Fruit fly (Drosophila melanogaster) whole organism, embryonic: ENCODE measurements around the gene CG1532.

Source experiments
- Abd-B ChIP-seq: fragments of 200-800 bp; sonication (Bioruptor generic); optimal IDR thresholded peaks from 2 replicates; lab custom pipeline; 2018; ENCODE audit warnings: missing biosample characterization, mild to moderate bottlenecking, missing genetic modification characterization, moderate library complexity
- Asciz ChIP-seq: fragments of 200-800 bp; sonication (Bioruptor generic); optimal IDR thresholded peaks from 2 replicates; lab custom pipeline; 2017; ENCODE audit warnings: missing biosample characterization, mild to moderate bottlenecking, missing genetic modification characterization, missing genetic modification reagents
- BEAF-32 ChIP-seq: fragments of 200-800 bp; sonication (Bioruptor generic); optimal IDR thresholded peaks from 3 replicates; lab custom pipeline; 2017; ENCODE audit warnings: missing biosample characterization, missing genetic modification characterization, mild to moderate bottlenecking, moderate library complexity, missing genetic modification reagents
- CG1024 ChIP-seq: fragments of 200-800 bp; sonication (Bioruptor generic); IDR thresholded peaks from 2 replicates; pipeline ENCODE4 v1.3.6; 2022; ENCODE audit warnings: missing biosample characterization, missing genetic modification characterization
- CG12299 ChIP-seq: fragments of 200-800 bp; sonication (Bioruptor generic); optimal IDR thresholded peaks from 2 replicates; lab custom pipeline; 2018; ENCODE audit warnings: missing biosample characterization, mild to moderate bottlenecking, missing genetic modification characterization
- CG17912 ChIP-seq: fragments of 200-800 bp; sonication (Bioruptor generic); optimal IDR thresholded peaks from 2 replicates; lab custom pipeline; 2018; ENCODE audit warnings: missing biosample characterization, mild to moderate bottlenecking, missing genetic modification characterization
- CG18599 ChIP-seq: fragments of 200-800 bp; sonication (Bioruptor generic); optimal IDR thresholded peaks from 3 replicates; lab custom pipeline; 2017; ENCODE audit warnings: missing biosample characterization, missing genetic modification characterization, mild to moderate bottlenecking, moderate library complexity, missing genetic modification reagents
- CG2129 ChIP-seq: fragments of 200-800 bp; sonication (Bioruptor generic); IDR thresholded peaks from 2 replicates; pipeline ENCODE4 v1.3.6; 2022; ENCODE audit warnings: missing biosample characterization, missing genetic modification characterization; ENCODE audit not compliant: partially characterized antibody
- CG30431 ChIP-seq: fragments of 200-800 bp; sonication (Bioruptor generic); optimal IDR thresholded peaks from 2 replicates; lab custom pipeline; 2017; ENCODE audit warnings: missing biosample characterization, missing genetic modification characterization
- CG6689 ChIP-seq: fragments of 200-800 bp; sonication (Bioruptor generic); IDR thresholded peaks from 2 replicates; pipeline ENCODE4 v1.3.6; 2022; ENCODE audit warnings: missing biosample characterization, missing genetic modification characterization
- CG6765 ChIP-seq: fragments of 200-800 bp; sonication (Bioruptor generic); optimal IDR thresholded peaks from 3 replicates; lab custom pipeline; 2017; ENCODE audit warnings: missing biosample characterization, mild to moderate bottlenecking, missing genetic modification characterization
- CG7271 ChIP-seq: fragments of 200-800 bp; sonication (Bioruptor generic); optimal IDR thresholded peaks from 2 replicates; lab custom pipeline; 2018; ENCODE audit warnings: missing biosample characterization, mild to moderate bottlenecking, missing genetic modification characterization, moderate library complexity
- CG7556 ChIP-seq: fragments of 200-800 bp; sonication (Bioruptor generic); optimal IDR thresholded peaks from 2 replicates; lab custom pipeline; 2017; ENCODE audit warnings: missing biosample characterization, mild to moderate bottlenecking, missing genetic modification characterization
- CG7987 ChIP-seq: fragments of 200-800 bp; sonication (Bioruptor generic); optimal IDR thresholded peaks from 2 replicates; lab custom pipeline; 2018; ENCODE audit warnings: missing biosample characterization, mild to moderate bottlenecking, missing genetic modification characterization, moderate library complexity
- CG8281 ChIP-seq: fragments of 200-800 bp; sonication (Bioruptor generic); optimal IDR thresholded peaks from 2 replicates; lab custom pipeline; 2018; ENCODE audit warnings: missing biosample characterization, mild to moderate bottlenecking, missing genetic modification characterization, moderate library complexity
- CG8290 ChIP-seq, 3 experiments: fragments of 200-800 bp; sonication (Bioruptor generic); optimal IDR thresholded peaks; 2 replicates each; lab custom pipeline; 2016 to 2019; ENCODE audit warnings: missing biosample characterization in 3 of 3, missing genetic modification characterization in 3 of 3, mild to moderate bottlenecking in 2 of 3, moderate library complexity in 1 of 3
- CG9609 ChIP-seq: fragments of 200-800 bp; sonication (Bioruptor generic); optimal IDR thresholded peaks from 3 replicates; lab custom pipeline; 2016; ENCODE audit warnings: missing biosample characterization, missing genetic modification characterization
- CrebB ChIP-seq: fragments of 200-800 bp; sonication (Bioruptor generic); optimal IDR thresholded peaks from 3 replicates; lab custom pipeline; 2018; ENCODE audit warnings: missing biosample characterization, mild to moderate bottlenecking, missing genetic modification characterization
- Eip74EF ChIP-seq, 2 experiments: fragments of 200-800 bp in 1 of 2; fragments of >200 bp in 1 of 2; sonication (Bioruptor generic) in 1 of 2; optimal IDR thresholded peaks; 2 replicates each; lab custom pipeline; 2017 to 2019; ENCODE audit warnings: missing biosample characterization in 2 of 2, missing genetic modification characterization in 2 of 2, mild to moderate bottlenecking in 1 of 2, moderate library complexity in 1 of 2
- Hey ChIP-seq: fragments of 200-800 bp; sonication (Bioruptor generic); optimal IDR thresholded peaks from 3 replicates; lab custom pipeline; 2018; ENCODE audit warnings: missing biosample characterization, mild to moderate bottlenecking, missing genetic modification characterization
- HmgD ChIP-seq: fragments of 200-800 bp; sonication (Bioruptor generic); optimal IDR thresholded peaks from 3 replicates; lab custom pipeline; 2016; ENCODE audit warnings: missing biosample characterization, missing genetic modification characterization
- HmgZ ChIP-seq: fragments of 200-800 bp; sonication (Bioruptor generic); optimal IDR thresholded peaks from 2 replicates; lab custom pipeline; 2018; ENCODE audit warnings: missing biosample characterization, mild to moderate bottlenecking, missing genetic modification characterization
- Hr51 ChIP-seq, 2 experiments: fragments of 200-800 bp; sonication (Bioruptor generic); optimal IDR thresholded peaks; 2 replicates in 1 of 2; 3 replicates in 1 of 2; lab custom pipeline; 2016 to 2018; ENCODE audit warnings: missing biosample characterization in 2 of 2, missing genetic modification characterization in 2 of 2, mild to moderate bottlenecking in 1 of 2, moderate library complexity in 1 of 2
- Kr ChIP-seq: fragments of 200-800 bp; sonication (Bioruptor generic); optimal IDR thresholded peaks from 2 replicates; lab custom pipeline; 2017; ENCODE audit warnings: missing biosample characterization, mild to moderate bottlenecking, missing genetic modification characterization
- Mad ChIP-seq: fragments of 200-800 bp; sonication (Bioruptor generic); optimal IDR thresholded peaks from 2 replicates; lab custom pipeline; 2016; ENCODE audit warnings: missing biosample characterization, missing genetic modification characterization
- Med ChIP-seq: fragments of 200-800 bp; sonication (Bioruptor generic); peaks from one replicate; lab custom pipeline; 2016; ENCODE audit warnings: missing biosample characterization, missing genetic modification characterization, mild to moderate bottlenecking, inconsistent platforms, moderate library complexity
- Nf-YC ChIP-seq: fragments of 200-800 bp; optimal IDR thresholded peaks from 3 replicates; lab custom pipeline; 2019; ENCODE audit warnings: missing biosample characterization, mild to moderate bottlenecking, missing genetic modification characterization, moderate library complexity
- NfI ChIP-seq: fragments of 200-800 bp; sonication (Bioruptor generic); optimal IDR thresholded peaks from 3 replicates; lab custom pipeline; 2018; ENCODE audit warnings: missing biosample characterization, mild to moderate bottlenecking, missing genetic modification characterization, moderate library complexity
- Optix ChIP-seq: fragments of 200-800 bp; sonication (Bioruptor generic); IDR thresholded peaks from 3 replicates; pipeline ENCODE4 v1.3.6; 2022; ENCODE audit warnings: missing biosample characterization, missing genetic modification characterization
- Sox100B ChIP-seq: fragments of 200-800 bp; sonication (Bioruptor generic); optimal IDR thresholded peaks from 3 replicates; lab custom pipeline; 2018; ENCODE audit warnings: missing biosample characterization, mild to moderate bottlenecking, missing genetic modification characterization
- Usf ChIP-seq: fragments of 200-800 bp; sonication (Bioruptor generic); optimal IDR thresholded peaks from 2 replicates; lab custom pipeline; 2017; ENCODE audit warnings: missing genotype, missing biosample characterization, missing genetic modification characterization
- Vsx1 ChIP-seq: fragments of 200-800 bp; sonication (Bioruptor generic); optimal IDR thresholded peaks from 2 replicates; lab custom pipeline; 2017; ENCODE audit warnings: missing biosample characterization, mild to moderate bottlenecking, missing genetic modification characterization, missing genetic modification reagents
- ara ChIP-seq: fragments of 200-800 bp; sonication (Bioruptor generic); IDR thresholded peaks from 2 replicates; pipeline ENCODE4 v1.3.6; 2022; ENCODE audit warnings: missing biosample characterization, missing genetic modification characterization
- ash1 ChIP-seq: fragments of 200-800 bp; sonication (Bioruptor generic); optimal IDR thresholded peaks from 2 replicates; lab custom pipeline; 2018; ENCODE audit warnings: missing biosample characterization, mild to moderate bottlenecking, missing genetic modification characterization
- bab2 ChIP-seq: fragments of 200-800 bp; sonication (Bioruptor generic); optimal IDR thresholded peaks from 2 replicates; lab custom pipeline; 2016; ENCODE audit warnings: missing biosample characterization, missing genetic modification characterization
- bowl ChIP-seq: fragments of 200-800 bp; sonication (Bioruptor generic); IDR thresholded peaks from 2 replicates; pipeline ENCODE4 v1.3.6; 2022; ENCODE audit warnings: missing biosample characterization, missing genetic modification characterization
- da ChIP-seq: fragments of 200-800 bp; sonication (Bioruptor generic); optimal IDR thresholded peaks from 2 replicates; lab custom pipeline; 2016; ENCODE audit warnings: missing biosample characterization, missing genetic modification characterization
- ewg ChIP-seq: fragments of 200-800 bp; sonication (Bioruptor generic); optimal IDR thresholded peaks from 3 replicates; lab custom pipeline; 2017; ENCODE audit warnings: mild to moderate bottlenecking, missing biosample characterization, missing genetic modification reagents, missing genetic modification characterization
- ftz-f1 ChIP-seq: fragments of 200-800 bp; sonication (Bioruptor generic); optimal IDR thresholded peaks from 2 replicates; lab custom pipeline; 2016; ENCODE audit warnings: missing biosample characterization, missing genetic modification characterization
- knrl ChIP-seq: fragments of 200-800 bp; sonication (Bioruptor generic); IDR thresholded peaks from 3 replicates; pipeline ENCODE4 v1.3.6; 2022; ENCODE audit warnings: missing biosample characterization, missing genetic modification characterization; ENCODE audit not compliant: partially characterized antibody
- mirr ChIP-seq: fragments of 200-800 bp; sonication (Bioruptor generic); optimal IDR thresholded peaks from 3 replicates; lab custom pipeline; 2018; ENCODE audit warnings: missing biosample characterization, mild to moderate bottlenecking, missing genetic modification characterization
- pb ChIP-seq: fragments of 200-800 bp; sonication (Bioruptor generic); optimal IDR thresholded peaks from 3 replicates; lab custom pipeline; 2016; ENCODE audit warnings: missing biosample characterization, missing genetic modification characterization
- peb ChIP-seq: fragments of 200-800 bp; sonication (Bioruptor generic); IDR thresholded peaks from 2 replicates; pipeline ENCODE4 v1.3.6; 2022; ENCODE audit warnings: missing biosample characterization, missing genetic modification characterization
- pho ChIP-seq: fragments of 200-800 bp; sonication (Bioruptor generic); optimal IDR thresholded peaks from 2 replicates; lab custom pipeline; 2016; ENCODE audit warnings: missing biosample characterization, missing genetic modification characterization
- phol ChIP-seq: fragments of 200-800 bp; sonication (Bioruptor generic); optimal IDR thresholded peaks from 3 replicates; lab custom pipeline; 2018; ENCODE audit warnings: missing biosample characterization, mild to moderate bottlenecking, missing genetic modification characterization, moderate library complexity
- run ChIP-seq: fragments of 200-800 bp; sonication (Bioruptor generic); optimal IDR thresholded peaks from 3 replicates; lab custom pipeline; 2018; ENCODE audit warnings: missing biosample characterization, mild to moderate bottlenecking, missing genetic modification characterization
- sens ChIP-seq: fragments of 200-800 bp; sonication (Bioruptor generic); peaks from one replicate; lab custom pipeline; 2016; ENCODE audit warnings: missing biosample characterization, missing genetic modification characterization
- sens-2 ChIP-seq: fragments of 200-800 bp; sonication (Bioruptor generic); IDR thresholded peaks from 2 replicates; pipeline ENCODE4 v1.3.6; 2022; ENCODE audit warnings: missing biosample characterization, missing genetic modification characterization
- sqz ChIP-seq: fragments of 200-800 bp; sonication (Bioruptor generic); optimal IDR thresholded peaks from 3 replicates; lab custom pipeline; 2018; ENCODE audit warnings: missing biosample characterization, mild to moderate bottlenecking, missing genetic modification characterization
- yki ChIP-seq: fragments of >200 bp; optimal IDR thresholded peaks from 3 replicates; lab custom pipeline; 2018
- zen ChIP-seq: fragments of 200-800 bp; sonication (Bioruptor generic); optimal IDR thresholded peaks from 3 replicates; lab custom pipeline; 2018; ENCODE audit warnings: missing biosample characterization, mild to moderate bottlenecking, missing genetic modification characterization, moderate library complexity

Gene CG1532

DNA sequence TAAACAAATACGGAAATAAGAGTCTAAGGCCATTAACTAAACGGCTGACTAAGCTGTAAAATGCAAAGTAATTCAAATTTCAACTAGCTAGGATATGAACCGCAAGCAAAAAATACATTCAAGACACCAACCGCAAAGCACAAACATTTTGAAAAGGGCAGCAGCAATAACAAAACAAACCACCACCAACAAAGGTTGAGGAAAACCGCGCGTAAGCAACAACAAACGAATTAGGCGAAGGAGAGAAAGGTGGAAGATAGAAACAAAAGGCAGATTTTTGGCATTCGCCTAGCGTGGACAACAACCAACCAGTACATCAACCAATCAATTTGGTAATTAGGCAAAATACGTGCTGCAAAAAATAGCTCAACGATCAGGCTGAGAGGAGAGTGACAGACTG is 32.4 kb upstream of the CG1532 start (continued):
- TF ChIP-seq Kr (GFP tag; lab: Kevin White, UChicago) (no peak), Eip74EF (GFP tag; optimal IDR thresholded peaks at IDR 0.05; lab: Kevin White, UChicago) (peak in 1 of 2 experiments; percentile 72), pb (GFP tag; lab: Kevin White, UChicago) (no peak), HmgD (GFP tag; lab: Kevin White, UChicago) (peak; percentile 26), CG8281 (tag; lab: Kevin White, UChicago) (peak; percentile 65), CrebB (tag; lab: Kevin White, UChicago) (no peak), CG7987 (GFP tag; lab: Kevin White, UChicago) (no peak), ewg (GFP tag; lab: Kevin White, UChicago) (no peak), Vsx1 (GFP tag; lab: Kevin White, UChicago) (no peak), da (GFP tag; lab: Kevin White, UChicago) (no peak), BEAF-32 (GFP tag; lab: Kevin White, UChicago) (peak; percentile 3), sens (GFP tag; lab: Kevin White, UChicago) (no peak), CG7271 (tag; lab: Kevin White, UChicago) (no peak), run (tag; lab: Kevin White, UChicago) (no peak), Hr51 (GFP tag; optimal IDR thresholded peaks at IDR 0.05; lab: Kevin White, UChicago) (no peak), Hey (tag; lab: Kevin White, UChicago) (no peak), CG17912 (no peak), Sox100B (GFP tag; lab: Kevin White, UChicago) (no peak), bowl (no peak), CG2129 (GFP tag; lab: Robert Waterston, UW) (no peak), knrl (GFP tag; lab: Robert Waterston, UW) (no peak), pho (GFP tag; lab: Kevin White, UChicago) (no peak), Abd-B (peak; percentile 20), mirr (no peak), NfI (GFP tag; lab: Kevin White, UChicago) (no peak), bab2 (GFP tag; lab: Kevin White, UChicago) (no peak), sqz (peak; percentile 74), HmgZ (tag; lab: Kevin White, UChicago) (peak; percentile 42), zen (peak; percentile 34), peb (GFP tag; lab: Robert Waterston, UW) (no peak), phol (tag; lab: Kevin White, UChicago) (peak; percentile 9), CG6689 (GFP tag; lab: Robert Waterston, UW) (no peak), CG18599 (no peak), Usf (GFP tag; lab: Kevin White, UChicago) (no peak), CG8290 (GFP tag; optimal IDR thresholded peaks at IDR 0.05; lab: Kevin White, UChicago) (peak; percentile 30), CG8290 (tag; optimal IDR thresholded peaks at IDR 0.05; lab: Kevin White, UChicago) (no peak), Nf-YC (tag; lab: Kevin White, UChicago) (peak; percentile 3), CG6765 (GFP tag; lab: Kevin White, UChicago) (no peak), ash1 (GFP tag; lab: Kevin White, UChicago) (no peak), Asciz (no peak), CG12299 (tag; lab: Kevin White, UChicago) (no peak), sens-2 (GFP tag; lab: Robert Waterston, UW) (no peak), Optix (GFP tag; lab: Robert Waterston, UW) (no peak), CG7556 (GFP tag; lab: Kevin White, UChicago) (no peak), yki (lab: Kevin White, UChicago) (no peak), CG9609 (GFP tag; lab: Kevin White, UChicago) (no peak), ara (no peak), Mad (GFP tag; lab: Kevin White, UChicago) (no peak), Med (GFP tag; lab: Kevin White, UChicago) (peak; percentile 35), CG30431 (GFP tag; lab: Kevin White, UChicago) (no peak), CG1024 (GFP tag; lab: Robert Waterston, UW) (no peak), ftz-f1 (GFP tag; lab: Kevin White, UChicago) (peak; percentile 18)
